Fruit fly (Drosophila melanogaster) whole organism, prepupa: Measurements from ENCODE around the gene Cyp4ac1.

Experiments
- Blimp-1 ChIP-seq: fragments of 200-800 bp; sonication (Bioruptor generic); optimal IDR thresholded peaks from 3 replicates; lab custom pipeline; 2017; ENCODE audit warnings: missing biosample characterization, missing genetic modification characterization, mild to moderate bottlenecking, moderate library complexity, missing genetic modification reagents
- CG10631 ChIP-seq: fragments of 200-800 bp; sonication (Bioruptor generic); optimal IDR thresholded peaks from 2 replicates; lab custom pipeline; 2016; ENCODE audit warnings: missing biosample characterization, missing genetic modification characterization
- CG10669 ChIP-seq: fragments of 200-800 bp; sonication (Bioruptor generic); optimal IDR thresholded peaks from 3 replicates; lab custom pipeline; 2018; ENCODE audit warnings: missing biosample characterization, mild to moderate bottlenecking, missing genetic modification characterization, moderate library complexity
- CG11762 ChIP-seq: fragments of 200-800 bp; sonication (Bioruptor generic); optimal IDR thresholded peaks from 3 replicates; lab custom pipeline; 2016; ENCODE audit warnings: missing biosample characterization, missing genetic modification characterization; ENCODE audit not compliant: insufficient read depth
- CG11902 ChIP-seq: fragments of 200-800 bp; sonication (Bioruptor generic); optimal IDR thresholded peaks from 3 replicates; lab custom pipeline; 2016; ENCODE audit warnings: missing biosample characterization, missing genetic modification characterization
- CG15336 ChIP-seq: fragments of 200-800 bp; sonication (Bioruptor generic); IDR thresholded peaks from 2 replicates; pipeline ENCODE4 v1.3.6; 2022; ENCODE audit warnings: missing biosample characterization, missing genetic modification characterization
- CG1621 ChIP-seq: fragments of 200-800 bp; sonication (Bioruptor generic); optimal IDR thresholded peaks from 3 replicates; lab custom pipeline; 2018; ENCODE audit warnings: missing biosample characterization, mild to moderate bottlenecking, missing genetic modification characterization
- CG31627 ChIP-seq: fragments of 200-800 bp; sonication (Bioruptor generic); optimal IDR thresholded peaks from 3 replicates; lab custom pipeline; 2016; ENCODE audit warnings: missing biosample characterization, missing genetic modification characterization
- CG32006 ChIP-seq: fragments of 200-800 bp; sonication (Bioruptor generic); optimal IDR thresholded peaks from 3 replicates; lab custom pipeline; 2017; ENCODE audit warnings: missing biosample characterization, mild to moderate bottlenecking, missing genetic modification characterization
- CG34406 ChIP-seq: fragments of 200-800 bp; sonication (Bioruptor generic); optimal IDR thresholded peaks from 3 replicates; lab custom pipeline; 2016; ENCODE audit warnings: missing biosample characterization, missing genetic modification characterization
- CG4318 ChIP-seq: fragments of 200-800 bp; sonication (Bioruptor generic); optimal IDR thresholded peaks from 3 replicates; lab custom pipeline; 2017; ENCODE audit warnings: missing biosample characterization, mild to moderate bottlenecking, missing genetic modification characterization
- CG6808 ChIP-seq: fragments of 200-800 bp; sonication (Bioruptor generic); optimal IDR thresholded peaks from 3 replicates; lab custom pipeline; 2017; ENCODE audit warnings: missing biosample characterization, missing genetic modification characterization, mild to moderate bottlenecking, moderate library complexity, missing genetic modification reagents
- CG8319 ChIP-seq: fragments of 200-800 bp; sonication (Bioruptor generic); optimal IDR thresholded peaks from 3 replicates; lab custom pipeline; 2016; ENCODE audit warnings: missing biosample characterization, missing genetic modification characterization
- Eip75B ChIP-seq: fragments of 200-800 bp; sonication (Bioruptor generic); optimal IDR thresholded peaks from 3 replicates; lab custom pipeline; 2016; ENCODE audit warnings: missing biosample characterization, missing genetic modification characterization
- Eip78C ChIP-seq: fragments of 200-800 bp; sonication (Bioruptor generic); peaks from one replicate; lab custom pipeline; 2016; ENCODE audit warnings: missing biosample characterization, missing genetic modification characterization
- Eip93F ChIP-seq: fragments of 200-800 bp; sonication (Bioruptor generic); optimal IDR thresholded peaks from 2 replicates; lab custom pipeline; 2016; ENCODE audit warnings: missing biosample characterization, mild to moderate bottlenecking, missing genetic modification characterization
- Ets21C ChIP-seq: fragments of 200-800 bp; sonication (Bioruptor generic); optimal IDR thresholded peaks from 3 replicates; lab custom pipeline; 2016; ENCODE audit warnings: missing biosample characterization, missing genetic modification characterization
- Ets96B ChIP-seq: fragments of 200-800 bp; optimal IDR thresholded peaks from 2 replicates; lab custom pipeline; 2019; ENCODE audit warnings: missing biosample characterization, mild to moderate bottlenecking, missing genetic modification characterization, moderate library complexity
- Hr38 ChIP-seq: sonication (Bioruptor generic); optimal IDR thresholded peaks from 2 replicates; lab custom pipeline; 2016; ENCODE audit warnings: missing biosample characterization, missing genetic modification characterization
- Hr4 ChIP-seq: fragments of 200-800 bp; sonication (Bioruptor generic); optimal IDR thresholded peaks from 3 replicates; lab custom pipeline; 2016; ENCODE audit warnings: missing biosample characterization, missing genetic modification characterization
- Lpt ChIP-seq: fragments of 200-800 bp; sonication (Bioruptor generic); optimal IDR thresholded peaks from 3 replicates; lab custom pipeline; 2016; ENCODE audit warnings: missing biosample characterization, missing genetic modification characterization
- Met ChIP-seq: fragments of 200-800 bp; sonication (Bioruptor generic); optimal IDR thresholded peaks from 3 replicates; lab custom pipeline; 2016; ENCODE audit warnings: missing biosample characterization, missing genetic modification characterization
- Smox ChIP-seq: fragments of 200-800 bp; sonication (Bioruptor generic); optimal IDR thresholded peaks from 3 replicates; lab custom pipeline; 2016; ENCODE audit warnings: missing biosample characterization, missing genetic modification characterization
- Sox102F ChIP-seq: fragments of 200-800 bp; sonication (Bioruptor generic); optimal IDR thresholded peaks from 2 replicates; lab custom pipeline; 2016; ENCODE audit warnings: missing biosample characterization, mild to moderate bottlenecking, missing genetic modification characterization
- Sox14 ChIP-seq: fragments of 200-800 bp; sonication (Bioruptor generic); optimal IDR thresholded peaks from 3 replicates; lab custom pipeline; 2016; ENCODE audit warnings: missing biosample characterization, missing genetic modification characterization
- Sox15 ChIP-seq: fragments of 200-800 bp; sonication (Bioruptor generic); optimal IDR thresholded peaks from 3 replicates; lab custom pipeline; 2016; ENCODE audit warnings: missing biosample characterization, missing genetic modification characterization
- achi ChIP-seq: fragments of 200-800 bp; sonication (Bioruptor generic); optimal IDR thresholded peaks from 3 replicates; lab custom pipeline; 2016; ENCODE audit warnings: missing biosample characterization, missing genetic modification characterization
- cyc ChIP-seq: fragments of 200-800 bp; sonication (Bioruptor generic); optimal IDR thresholded peaks from 3 replicates; lab custom pipeline; 2016; ENCODE audit warnings: missing biosample characterization, missing genetic modification characterization
- eg ChIP-seq: fragments of 200-800 bp; sonication (Bioruptor generic); IDR thresholded peaks from 3 replicates; pipeline ENCODE4 v1.3.6; 2022; ENCODE audit warnings: missing biosample characterization, missing genetic modification characterization
- esn ChIP-seq: fragments of 200-800 bp; sonication (Bioruptor generic); optimal IDR thresholded peaks from 2 replicates; lab custom pipeline; 2016; ENCODE audit warnings: missing biosample characterization, mild to moderate bottlenecking, missing genetic modification characterization, moderate library complexity
- fd59A ChIP-seq: fragments of 200-800 bp; sonication (Bioruptor generic); optimal IDR thresholded peaks from 2 replicates; lab custom pipeline; 2017; ENCODE audit warnings: missing biosample characterization, mild to moderate bottlenecking, missing genetic modification characterization, missing genetic modification reagents
- fd85E ChIP-seq: fragments of 200-800 bp; sonication (Bioruptor generic); optimal IDR thresholded peaks from 3 replicates; lab custom pipeline; 2016; ENCODE audit warnings: missing biosample characterization, missing genetic modification characterization
- fkh ChIP-seq: fragments of 200-800 bp; sonication (Bioruptor generic); optimal IDR thresholded peaks from 3 replicates; lab custom pipeline; 2017; ENCODE audit warnings: missing biosample characterization, mild to moderate bottlenecking, missing genetic modification characterization, moderate library complexity
- lz ChIP-seq: fragments of 200-800 bp; sonication (Bioruptor generic); optimal IDR thresholded peaks from 3 replicates; lab custom pipeline; 2016; ENCODE audit warnings: missing biosample characterization, missing genetic modification characterization
- net ChIP-seq: fragments of 200-800 bp; sonication (Bioruptor generic); optimal IDR thresholded peaks from 3 replicates; lab custom pipeline; 2016; ENCODE audit warnings: missing biosample characterization, missing genetic modification characterization
- pdm3 ChIP-seq: fragments of 200-800 bp; sonication (Bioruptor generic); optimal IDR thresholded peaks from 3 replicates; lab custom pipeline; 2016; ENCODE audit warnings: missing biosample characterization, missing genetic modification characterization
- ss ChIP-seq, 2 experiments: fragments of 200-800 bp; sonication (Bioruptor generic); optimal IDR thresholded peaks; 2 replicates in 1 of 2; 3 replicates in 1 of 2; lab custom pipeline; 2017 to 2018; ENCODE audit warnings: mild to moderate bottlenecking in 2 of 2, missing biosample characterization in 2 of 2, missing genetic modification characterization in 2 of 2, moderate library complexity in 1 of 2
- svp ChIP-seq: fragments of 200-800 bp; sonication (Bioruptor generic); peaks from one replicate; lab custom pipeline; 2016; ENCODE audit warnings: missing biosample characterization, missing genetic modification characterization
- topi ChIP-seq: fragments of 200-800 bp; sonication (Bioruptor generic); optimal IDR thresholded peaks from 3 replicates; lab custom pipeline; 2016; ENCODE audit warnings: missing biosample characterization, missing genetic modification characterization

Cyp4ac1 gene

DNA sequence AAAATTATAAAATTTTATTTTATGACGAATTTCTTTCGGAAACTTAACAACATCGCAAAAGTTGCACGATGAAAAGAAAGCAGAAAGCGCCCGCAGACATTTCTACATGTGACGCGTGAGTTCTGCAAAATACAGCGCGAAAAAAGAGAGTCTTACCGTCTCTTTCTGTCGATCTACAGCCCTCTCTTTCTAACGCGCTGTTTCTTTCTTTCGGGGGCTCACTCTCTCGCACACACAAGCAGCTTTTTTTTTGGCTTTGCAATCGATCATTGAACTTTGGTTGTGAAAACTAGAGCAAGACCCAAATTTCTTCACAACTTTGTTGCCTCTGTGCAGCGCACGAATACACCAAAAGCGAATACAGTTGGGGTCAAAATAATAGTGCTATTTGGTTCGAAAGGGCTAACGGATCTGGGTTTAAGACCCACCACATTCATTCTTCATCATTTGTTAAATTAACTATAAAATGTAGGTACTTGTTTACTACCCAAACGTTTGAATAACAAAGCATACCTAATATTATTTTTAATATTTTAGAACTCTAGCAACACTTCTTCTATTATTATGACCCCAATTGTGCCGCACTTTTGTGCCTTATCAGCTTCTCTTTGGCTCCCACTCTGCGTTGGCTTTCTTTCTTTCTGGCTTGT lies 35.3 kb downstream of the Cyp4ac1 start (continued):
- peak; percentile 70 for TF ChIP-seq lz (GFP tag; lab: Kevin White, UChicago)
- TF ChIP-seq fkh (GFP tag; lab: Kevin White, UChicago): peak; percentile 13
- TF ChIP-seq CG6808 (GFP tag; lab: Kevin White, UChicago): no peak
- TF ChIP-seq Met: peak; percentile 86
- TF ChIP-seq CG10669 (GFP tag; lab: Kevin White, UChicago): no peak
- peak; percentile 59 for TF ChIP-seq Hr4 (GFP tag; lab: Kevin White, UChicago)
- peak; percentile 70 for TF ChIP-seq achi (GFP tag; lab: Kevin White, UChicago)
- no peak for TF ChIP-seq CG1621 (tag; lab: Kevin White, UChicago)
- peak; percentile 21 for TF ChIP-seq fd85E
- peak; percentile 77 for TF ChIP-seq Sox14 (GFP tag; lab: Kevin White, UChicago)
- TF ChIP-seq CG11902 (GFP tag; lab: Kevin White, UChicago): peak; percentile 61
- TF ChIP-seq topi: peak; percentile 76
- TF ChIP-seq CG32006 (GFP tag; lab: Kevin White, UChicago): peak; percentile 76
- peak; percentile 85 for TF ChIP-seq svp (GFP tag; lab: Kevin White, UChicago)
- TF ChIP-seq esn: peak; percentile 91
- TF ChIP-seq Hr38 (GFP tag; lab: Kevin White, UChicago): no peak
- peak; percentile 76 for TF ChIP-seq CG34406 (GFP tag; lab: Kevin White, UChicago)
- TF ChIP-seq CG15336 (GFP tag; lab: Robert Waterston, UW): peak; percentile 75
- peak; percentile 75 for TF ChIP-seq Eip93F (GFP tag; lab: Kevin White, UChicago)
- no peak for TF ChIP-seq ss (GFP tag; optimal IDR thresholded peaks at IDR 0.05; lab: Kevin White, UChicago)
- TF ChIP-seq net: peak; percentile 50
- TF ChIP-seq Smox (GFP tag; lab: Kevin White, UChicago): peak; percentile 80
- peak; percentile 73 for TF ChIP-seq Ets21C
- TF ChIP-seq Sox102F (GFP tag; lab: Kevin White, UChicago): peak; percentile 79
- TF ChIP-seq Ets96B (tag; lab: Kevin White, UChicago): peak; percentile 17
- TF ChIP-seq fd59A (GFP tag; lab: Kevin White, UChicago): no peak
- TF ChIP-seq eg (GFP tag; lab: Robert Waterston, UW): peak; percentile 75
- TF ChIP-seq CG31627 (GFP tag; lab: Kevin White, UChicago): peak; percentile 73
- TF ChIP-seq CG8319 (GFP tag; lab: Kevin White, UChicago): peak; percentile 55
- peak; percentile 91 for TF ChIP-seq Eip78C (GFP tag; lab: Kevin White, UChicago)
- TF ChIP-seq Lpt (GFP tag; lab: Kevin White, UChicago): peak; percentile 5
- peak; percentile 56 for TF ChIP-seq Eip75B (GFP tag; lab: Kevin White, UChicago)
- peak; percentile 58 for TF ChIP-seq cyc (GFP tag; lab: Kevin White, UChicago)
- peak; percentile 66 for TF ChIP-seq Blimp-1
- peak; percentile 80 for TF ChIP-seq pdm3 (GFP tag; lab: Kevin White, UChicago)
- TF ChIP-seq CG4318: peak; percentile 34
- TF ChIP-seq, all 60 proteins: peak for 50

DNA sequence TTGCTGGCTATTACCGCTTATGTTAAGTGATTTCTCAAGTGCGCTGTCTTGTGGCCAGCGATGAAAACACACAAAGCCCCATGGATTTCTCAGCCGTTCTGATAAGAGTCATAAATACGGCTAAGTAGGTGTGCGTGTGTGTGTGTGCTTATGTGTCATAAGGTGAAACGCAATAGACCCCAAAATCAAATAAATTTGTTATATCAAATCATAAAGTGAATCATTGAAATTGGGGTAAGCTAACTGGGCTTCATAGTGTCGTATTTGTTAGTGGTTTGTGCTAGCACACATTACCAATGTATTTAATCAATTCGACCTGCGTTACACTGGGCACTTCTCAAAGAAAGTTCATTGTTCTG lies 35.8 kb downstream of the Cyp4ac1 start:
- TF ChIP-seq cyc (GFP tag; lab: Kevin White, UChicago) (no peak), fd85E (no peak), esn (no peak), Met (no peak), Eip78C (GFP tag; lab: Kevin White, UChicago) (no peak), CG10631 (GFP tag; lab: Kevin White, UChicago) (no peak), Sox15 (GFP tag; lab: Kevin White, UChicago) (no peak), CG10669 (GFP tag; lab: Kevin White, UChicago) (no peak), CG11762 (no peak), Hr38 (GFP tag; lab: Kevin White, UChicago) (no peak)
- TF ChIP-seq, all 60 proteins: peak for 0
